Worm (Caenorhabditis elegans): ENCODE measurements around the gene F16G10.2.

The F16G10.2 gene

ce11 chrII:2418836-2419235 lies 43.8 kb downstream of the F16G10.2 start, which contains the start of gene fbxc-20:
TSS of gene fbxc-20 (plus strand) at chrII:2419136.
- TF ChIP-seq egrh-3 (GFP tag; IDR thresholded peaks at IDR 0.05) = no peak
- TF ChIP-seq egl-18 (GFP tag; IDR thresholded peaks at IDR 0.05) = no peak
- TF ChIP-seq sptf-2 (GFP tag; optimal IDR thresholded peaks at IDR 0.05) = no peak
- TF ChIP-seq lin-40 (tag; optimal IDR thresholded peaks at IDR 0.05) = no peak
- no peak for TF ChIP-seq fkh-3 (tag; optimal IDR thresholded peaks at IDR 0.05)
- TF ChIP-seq F23B12.7 (tag; optimal IDR thresholded peaks at IDR 0.05; ENCODE audit: insufficient read depth) = no peak
- TF ChIP-seq lag-1 (GFP tag; IDR thresholded peaks at IDR 0.05) = no peak
- TF ChIP-seq hlh-26 (GFP tag; conservative IDR thresholded peaks at IDR 0.05) = no peak
- no peak for TF ChIP-seq ceh-58 (GFP tag; IDR thresholded peaks at IDR 0.05)
- TF ChIP-seq lin-26 (GFP tag; IDR thresholded peaks at IDR 0.05) = no peak
- TF ChIP-seq hmg-20 (GFP tag; IDR thresholded peaks at IDR 0.05) = no peak
- TF ChIP-seq sea-2 (GFP tag; IDR thresholded peaks at IDR 0.05) = no peak
- TF ChIP-seq C06A6.2 (GFP tag; conservative IDR thresholded peaks at IDR 0.05) = no peak
- no peak for TF ChIP-seq attf-5 (GFP tag; optimal IDR thresholded peaks at IDR 0.05)
- TF ChIP-seq mel-28 (tag; optimal IDR thresholded peaks at IDR 0.05; ENCODE audit: borderline replicate concordance) = no peak
- TF ChIP-seq ceh-27 (GFP tag; optimal IDR thresholded peaks at IDR 0.05) = no peak

- TF ChIP-seq mxl-1 (tag; optimal IDR thresholded peaks at IDR 0.05) (no peak), lin-35 (GFP tag; optimal IDR thresholded peaks at IDR 0.05) (no peak), egl-44 (GFP tag; IDR thresholded peaks at IDR 0.05) (no peak), ztf-6 (GFP tag; IDR thresholded peaks at IDR 0.05) (no peak), ama-1 (optimal IDR thresholded peaks at IDR 0.05) (no peak), ama-1 (GFP tag; optimal IDR thresholded peaks at IDR 0.05) (no peak), nfya-1 (tag; optimal IDR thresholded peaks at IDR 0.05; ENCODE audit: borderline replicate concordance, insufficient read depth) (no peak), ceh-91 (GFP tag; IDR thresholded peaks at IDR 0.05) (no peak), nhr-120 (GFP tag; IDR thresholded peaks at IDR 0.05) (no peak), hsf-1 (GFP tag; IDR thresholded peaks at IDR 0.05) (no peak), ceh-58 (GFP tag; IDR thresholded peaks at IDR 0.05) (no peak), zfh-2 (GFP tag; conservative IDR thresholded peaks at IDR 0.05) (no peak), die-1 (tag; optimal IDR thresholded peaks at IDR 0.05) (no peak), repo-1 (tag; optimal IDR thresholded peaks at IDR 0.05) (no peak)
These were observed 45.6 kb downstream of the F16G10.2 start for ce11 chrII:2420685-2421084.

ce11 chrII:2421185-2421584 lies 46.1 kb downstream of the F16G10.2 start:
- TF ChIP-seq Y53G8AR.9 (GFP tag; conservative IDR thresholded peaks at IDR 0.05) (no peak), nhr-120 (GFP tag; IDR thresholded peaks at IDR 0.05) (no peak), dox-1 (GFP tag; IDR thresholded peaks at IDR 0.05) (no peak), dpff-1 (tag; optimal IDR thresholded peaks at IDR 0.05) (no peak), chd-7 (tag; optimal IDR thresholded peaks at IDR 0.05) (no peak), hmg-1.2 (GFP tag; IDR thresholded peaks at IDR 0.05) (no peak), ceh-100 (GFP tag; IDR thresholded peaks at IDR 0.05) (no peak)

ce11 chrII:2421905-2422304 lies 46.8 kb downstream of the F16G10.2 start, which contains the start of gene F42G2.2:
TSS of gene F42G2.2 (plus strand) at chrII:2422205.
- TF ChIP-seq ztf-22 (GFP tag; optimal IDR thresholded peaks at IDR 0.05) (no peak), lin-40 (tag; optimal IDR thresholded peaks at IDR 0.05) (no peak), nfyb-1 (GFP tag; IDR thresholded peaks at IDR 0.05) (no peak), F22D6.2 (tag; optimal IDR thresholded peaks at IDR 0.05) (no peak), sdz-38 (tag; optimal IDR thresholded peaks at IDR 0.05) (no peak), snpc-1.3 (tag; optimal IDR thresholded peaks at IDR 0.05; ENCODE audit: insufficient read depth) (no peak), aptf-2 (GFP tag; conservative IDR thresholded peaks at IDR 0.05) (no peak), T07F8.4 (tag; optimal IDR thresholded peaks at IDR 0.05) (no peak), cebp-1 (GFP tag; IDR thresholded peaks at IDR 0.05) (no peak), cebp-1 (tag; optimal IDR thresholded peaks at IDR 0.05) (no peak), nfya-1 (tag; optimal IDR thresholded peaks at IDR 0.05; ENCODE audit: borderline replicate concordance, insufficient read depth) (no peak), mxl-1 (tag; optimal IDR thresholded peaks at IDR 0.05) (no peak), ccch-3 (GFP tag; optimal IDR thresholded peaks at IDR 0.05) (no peak)

Measured in whole organism, young adult.